Worm (Caenorhabditis elegans): ENCODE results near the gene K09D9.3.

ce11 chrV:4035811-4036210 lies 16.5 kb downstream of the K09D9.3 start, which contains the start of gene C49G7.13:
- TF ChIP-seq snpc-4 (tag; optimal IDR thresholded peaks at IDR 0.05) (no peak), nhr-28 (tag; optimal IDR thresholded peaks at IDR 0.05) (no peak), nhr-11 (tag; optimal IDR thresholded peaks at IDR 0.05) (no peak), vab-7 (GFP tag; IDR thresholded peaks at IDR 0.05) (no peak), ces-1 (GFP tag; optimal IDR thresholded peaks at IDR 0.05) (no peak), nhr-48 (tag; optimal IDR thresholded peaks at IDR 0.05) (no peak), ceh-28 (tag; optimal IDR thresholded peaks at IDR 0.05) (no peak), fkh-10 (GFP tag; optimal IDR thresholded peaks at IDR 0.05) (no peak), lsy-2 (tag; optimal IDR thresholded peaks at IDR 0.05) (no peak), F26F4.8 (GFP tag; conservative IDR thresholded peaks at IDR 0.05) (no peak), unc-39 (tag; optimal IDR thresholded peaks at IDR 0.05) (no peak), ztf-11 (tag; optimal IDR thresholded peaks at IDR 0.05) (no peak), dmd-6 (GFP tag; IDR thresholded peaks at IDR 0.05) (no peak), aly-2 (tag; optimal IDR thresholded peaks at IDR 0.05) (no peak)
